Worm (Caenorhabditis elegans) whole organism, late embryonic: Measurements from ENCODE around the gene aakb-1.
A peak's percentile ranks its signal among the peaks of the same experiment; 100 is the strongest.

ENCODE experiments used
- C38D4.7 ChIP-seq: fragments of 200-800 bp; sonication (Bioruptor generic); optimal IDR thresholded peaks from 2 replicates; lab custom pipeline; 2018; ENCODE audit warnings: mild to moderate bottlenecking, missing genetic modification characterization, moderate library complexity, missing compliant biosample characterization
- F13H6.1 ChIP-seq: sonication (generic microtip); optimal IDR thresholded peaks from 2 replicates; lab custom pipeline; 2016; ENCODE audit warnings: missing genetic modification characterization, missing compliant biosample characterization
- T23F11.4 ChIP-seq: fragments of 200-800 bp; sonication (Bioruptor generic); optimal IDR thresholded peaks from 2 replicates; lab custom pipeline; 2018; ENCODE audit warnings: mild to moderate bottlenecking, missing genetic modification characterization, missing compliant biosample characterization
- ama-1 ChIP-seq: fragments of 150-350 bp; optimal IDR thresholded peaks from 2 replicates; lab custom pipeline; 2014
- ceh-14 ChIP-seq: sonication (generic microtip); optimal IDR thresholded peaks from 2 replicates; lab custom pipeline; 2016; ENCODE audit warnings: missing genotype, missing genetic modification characterization, missing compliant biosample characterization
- ceh-19 ChIP-seq: fragments of 200-800 bp; sonication (Bioruptor generic); optimal IDR thresholded peaks from 2 replicates; lab custom pipeline; 2018; ENCODE audit warnings: mild to moderate bottlenecking, missing genetic modification characterization, missing compliant biosample characterization
- ceh-2 ChIP-seq: sonication (generic microtip); optimal IDR thresholded peaks from 2 replicates; lab custom pipeline; 2016; ENCODE audit warnings: missing genotype, missing genetic modification characterization, missing compliant biosample characterization
- ceh-22 ChIP-seq: sonication (generic microtip); optimal IDR thresholded peaks from 2 replicates; lab custom pipeline; 2017; ENCODE audit warnings: missing biosample characterization, missing genetic modification characterization
- ceh-45 ChIP-seq: fragments of 200-800 bp; sonication (Bioruptor generic); IDR thresholded peaks from 2 replicates; pipeline ENCODE4 v1.3.6; 2022; ENCODE audit warnings: missing genetic modification reagents, missing genetic modification characterization, missing compliant biosample characterization
- ceh-48 ChIP-seq: sonication (generic microtip); optimal IDR thresholded peaks from 2 replicates; lab custom pipeline; 2016; ENCODE audit warnings: missing genetic modification characterization, inconsistent platforms, missing compliant biosample characterization
- ceh-6 ChIP-seq: fragments of 200-800 bp; sonication (Bioruptor generic); optimal IDR thresholded peaks from 2 replicates; lab custom pipeline; 2018; ENCODE audit warnings: mild to moderate bottlenecking, missing genetic modification characterization, missing compliant biosample characterization
- ceh-9 ChIP-seq: sonication (generic microtip); optimal IDR thresholded peaks from 2 replicates; lab custom pipeline; 2016; ENCODE audit warnings: mild to moderate bottlenecking, missing genetic modification characterization, inconsistent platforms, missing compliant biosample characterization
- dve-1 ChIP-seq: sonication (generic microtip); optimal IDR thresholded peaks from 2 replicates; lab custom pipeline; 2017; ENCODE audit warnings: antibody characterized with exemption, mild to moderate bottlenecking, missing genetic modification characterization, missing compliant biosample characterization
- elt-2 ChIP-seq: sonication (generic microtip); optimal IDR thresholded peaks from 2 replicates; lab custom pipeline; 2016; ENCODE audit warnings: missing genetic modification reagents, missing genetic modification characterization, missing compliant biosample characterization
- elt-4 ChIP-seq: sonication (generic microtip); optimal IDR thresholded peaks from 2 replicates; lab custom pipeline; 2016; ENCODE audit warnings: missing genetic modification characterization, missing compliant biosample characterization
- ets-4 ChIP-seq: sonication (generic microtip); optimal IDR thresholded peaks from 2 replicates; lab custom pipeline; 2016; ENCODE audit warnings: missing genetic modification characterization, missing compliant biosample characterization
- fax-1 ChIP-seq: sonication (generic microtip); optimal IDR thresholded peaks from 2 replicates; lab custom pipeline; 2016; ENCODE audit warnings: missing genotype, missing genetic modification characterization, missing compliant biosample characterization
- hlh-30 ChIP-seq: sonication (generic microtip); optimal IDR thresholded peaks from 2 replicates; lab custom pipeline; 2017; ENCODE audit warnings: antibody characterized with exemption, missing genetic modification characterization, missing compliant biosample characterization; ENCODE audit not compliant: insufficient read depth
- hlh-6 ChIP-seq: sonication (generic microtip); optimal IDR thresholded peaks from 2 replicates; lab custom pipeline; 2016; ENCODE audit warnings: missing genotype, missing genetic modification characterization, missing compliant biosample characterization
- lin-11 ChIP-seq: fragments of 200-800 bp; sonication (Bioruptor generic); optimal IDR thresholded peaks from 2 replicates; lab custom pipeline; 2018; ENCODE audit warnings: mild to moderate bottlenecking, missing genetic modification characterization, missing compliant biosample characterization
- madf-2 ChIP-seq: sonication (generic microtip); optimal IDR thresholded peaks from 2 replicates; lab custom pipeline; 2017; ENCODE audit warnings: missing genetic modification characterization, missing compliant biosample characterization
- nfya-1 ChIP-seq: sonication (generic microtip); optimal IDR thresholded peaks from 2 replicates; lab custom pipeline; 2017; ENCODE audit warnings: missing genetic modification characterization, mild to moderate bottlenecking, missing compliant biosample characterization, antibody characterized with exemption, moderate library complexity
- odd-2 ChIP-seq: sonication (generic microtip); optimal IDR thresholded peaks from 2 replicates; lab custom pipeline; 2017; ENCODE audit warnings: antibody characterized with exemption, mild to moderate bottlenecking, missing genetic modification characterization, missing compliant biosample characterization
- pag-3 ChIP-seq: sonication (generic microtip); optimal IDR thresholded peaks from 2 replicates; lab custom pipeline; 2016; ENCODE audit warnings: missing compliant biosample characterization, missing genetic modification characterization, borderline replicate concordance
- pha-2 ChIP-seq: sonication (generic microtip); optimal IDR thresholded peaks from 2 replicates; lab custom pipeline; 2017; ENCODE audit warnings: mild to moderate bottlenecking, missing genetic modification characterization, missing compliant biosample characterization
- pha-4 ChIP-seq: fragments of 150-350 bp; optimal IDR thresholded peaks from 2 replicates; lab custom pipeline; 2018; ENCODE audit warnings: missing biosample characterization, missing genetic modification reagents, missing genetic modification characterization
- pqm-1 ChIP-seq: sonication (generic microtip); optimal IDR thresholded peaks from 2 replicates; lab custom pipeline; 2016; ENCODE audit warnings: missing genetic modification characterization, missing compliant biosample characterization
- pros-1 ChIP-seq: fragments of 150-350 bp; optimal IDR thresholded peaks from 2 replicates; lab custom pipeline; 2014; ENCODE audit warnings: missing biosample characterization, missing genetic modification reagents, missing genetic modification characterization
- ref-2 ChIP-seq: sonication (generic microtip); optimal IDR thresholded peaks from 2 replicates; lab custom pipeline; 2016; ENCODE audit warnings: missing genetic modification characterization, missing compliant biosample characterization
- rnt-1 ChIP-seq: sonication (generic microtip); optimal IDR thresholded peaks from 2 replicates; lab custom pipeline; 2016; ENCODE audit warnings: missing genetic modification characterization, missing compliant biosample characterization
- sdc-2 ChIP-seq: sonication (generic microtip); optimal IDR thresholded peaks from 2 replicates; lab custom pipeline; 2016; ENCODE audit warnings: missing genotype, missing genetic modification characterization, missing compliant biosample characterization
- sox-2 ChIP-seq: fragments of 200-800 bp; sonication (Bioruptor generic); IDR thresholded peaks from 2 replicates; pipeline ENCODE4 v1.3.6; 2022; ENCODE audit warnings: missing genetic modification reagents, missing genetic modification characterization, missing compliant biosample characterization
- sox-4 ChIP-seq: sonication (generic microtip); optimal IDR thresholded peaks from 2 replicates; lab custom pipeline; 2017; ENCODE audit warnings: mild to moderate bottlenecking, missing genetic modification characterization, inconsistent platforms, missing compliant biosample characterization
- tbx-7 ChIP-seq: sonication (generic microtip); optimal IDR thresholded peaks from 2 replicates; lab custom pipeline; 2016; ENCODE audit warnings: missing genotype, missing genetic modification characterization, missing compliant biosample characterization
- ttx-3 ChIP-seq: sonication (generic microtip); optimal IDR thresholded peaks from 2 replicates; lab custom pipeline; 2016; ENCODE audit warnings: missing genetic modification reagents, missing genetic modification characterization, missing compliant biosample characterization
- unc-42 ChIP-seq: sonication (generic microtip); optimal IDR thresholded peaks from 2 replicates; lab custom pipeline; 2016; ENCODE audit warnings: missing genotype, missing genetic modification characterization, missing compliant biosample characterization
- unc-55 ChIP-seq: sonication (generic microtip); optimal IDR thresholded peaks from 2 replicates; lab custom pipeline; 2017; ENCODE audit warnings: missing biosample characterization, missing genetic modification reagents, missing genetic modification characterization
- unc-86 ChIP-seq: sonication (generic microtip); optimal IDR thresholded peaks from 2 replicates; lab custom pipeline; 2016; ENCODE audit warnings: missing genetic modification characterization, missing compliant biosample characterization
- ztf-16 ChIP-seq: sonication (generic microtip); optimal IDR thresholded peaks from 2 replicates; lab custom pipeline; 2017; ENCODE audit warnings: missing genetic modification characterization, missing compliant biosample characterization

aakb-1 gene

DNA sequence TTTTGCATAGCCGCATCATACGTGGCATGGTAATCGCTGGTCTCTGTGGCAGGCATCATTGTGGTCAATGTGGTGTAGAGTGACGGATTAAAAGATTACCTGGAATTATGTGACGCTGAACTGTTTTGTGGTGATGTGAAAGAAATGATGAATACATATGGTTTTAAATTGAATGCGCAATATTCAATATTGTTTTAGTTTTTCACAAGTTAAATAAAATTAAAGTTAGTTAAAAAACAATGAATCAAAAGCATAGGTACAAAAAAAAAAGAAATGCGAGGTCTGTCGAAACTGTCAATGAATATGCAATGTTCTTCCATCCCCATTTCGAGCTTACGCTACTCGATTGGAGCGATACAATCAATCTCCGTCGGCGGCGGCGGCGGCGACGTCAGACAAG lies 43.7 kb upstream of the aakb-1 start, which contains the start of gene K02D3.2:
TSS of gene K02D3.2 (minus strand) at position 101 of the 400 bp plus-strand sequence.
- no peak for TF ChIP-seq nfya-1 (tag; lab: Kevin White, UChicago)
- TF ChIP-seq pros-1: no peak
- no peak for TF ChIP-seq pha-2 (tag; lab: Kevin White, UChicago)
- TF ChIP-seq sdc-2 (tag; lab: Kevin White, UChicago): no peak
- TF ChIP-seq fax-1 (tag; lab: Kevin White, UChicago): no peak
- no peak for TF ChIP-seq odd-2 (tag; lab: Kevin White, UChicago)
- TF ChIP-seq unc-42 (tag; lab: Kevin White, UChicago): no peak
- TF ChIP-seq ztf-16: no peak
- TF ChIP-seq hlh-30 (tag; lab: Kevin White, UChicago): no peak
- no peak for TF ChIP-seq ama-1
- no peak for TF ChIP-seq ceh-22 (tag; lab: Kevin White, UChicago)
- TF ChIP-seq C38D4.7 (GFP tag; lab: Kevin White, UChicago): no peak
- TF ChIP-seq pqm-1 (tag; lab: Kevin White, UChicago): no peak
- TF ChIP-seq ref-2 (tag; lab: Kevin White, UChicago): no peak
- TF ChIP-seq ttx-3: no peak

DNA sequence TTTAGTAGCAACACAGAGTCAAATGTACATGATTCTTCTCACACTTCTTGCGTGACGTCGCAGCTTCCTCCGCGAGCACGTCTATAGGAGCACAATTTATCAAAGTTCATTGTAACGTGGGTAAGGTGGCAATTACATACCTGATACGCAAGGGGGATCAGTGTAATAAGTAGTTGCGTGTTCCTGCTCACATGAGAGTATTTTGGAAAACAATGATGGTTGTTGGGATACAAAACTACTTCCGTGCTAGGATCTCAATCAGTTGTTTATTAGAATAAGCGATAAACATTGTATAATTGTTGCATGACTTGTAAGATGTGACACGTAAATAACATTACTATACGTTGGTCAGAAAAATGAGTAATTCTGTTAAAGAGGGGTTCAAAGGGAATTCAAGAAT lies 42.6 kb upstream of the aakb-1 start:
- no peak for TF ChIP-seq unc-42 (tag; lab: Kevin White, UChicago)
- TF ChIP-seq, all 69 proteins: peak for 0

DNA sequence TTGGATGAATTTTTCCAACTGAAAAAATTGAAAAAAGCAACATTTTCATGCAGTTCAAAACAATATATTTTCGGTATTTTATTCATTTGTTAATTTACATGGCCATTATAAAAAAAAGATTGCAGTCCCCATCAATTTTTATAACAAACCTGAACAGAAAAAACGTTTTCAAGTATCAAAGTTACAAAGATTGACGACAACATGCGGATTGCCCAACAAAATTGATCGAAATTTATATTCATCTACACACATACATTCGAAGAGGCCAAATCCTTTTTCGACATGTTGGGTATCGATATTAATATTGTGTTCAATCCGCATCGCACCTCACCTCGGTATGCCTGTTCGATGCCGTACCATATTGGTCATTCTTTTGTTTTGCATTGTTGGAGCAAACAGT lies 41.7 kb upstream of the aakb-1 start, which contains the start of gene K11E4.1:
TSS of gene K11E4.1 (plus strand) at position 301 of the 400 bp plus-strand sequence.
- TF ChIP-seq ttx-3: no peak
- TF ChIP-seq ceh-2: no peak
- TF ChIP-seq ama-1: no peak
- TF ChIP-seq pag-3 (tag; lab: Kevin White, UChicago): no peak
- no peak for TF ChIP-seq pha-4 (tag; lab: Kevin White, UChicago)
- TF ChIP-seq odd-2 (tag; lab: Kevin White, UChicago): no peak
- TF ChIP-seq fax-1 (tag; lab: Kevin White, UChicago): no peak

DNA sequence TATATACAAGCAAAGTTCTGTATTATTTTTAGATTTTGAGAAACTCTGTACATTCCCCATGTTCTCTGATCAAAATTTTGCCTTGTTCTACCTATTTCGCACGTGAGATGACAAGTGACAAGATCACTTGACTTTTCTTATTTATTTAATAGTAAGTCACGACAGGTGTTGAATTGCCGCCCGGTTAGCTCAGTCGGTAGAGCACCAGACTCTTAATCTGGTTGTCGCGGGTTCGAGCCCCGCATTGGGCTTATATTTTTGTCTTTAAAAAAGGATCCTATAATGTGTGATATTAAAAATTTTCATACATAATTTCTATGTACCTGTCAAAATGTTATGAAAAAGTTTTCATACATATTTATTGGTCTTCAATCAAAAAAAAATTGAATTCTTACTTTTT lies 40.9 kb upstream of the aakb-1 start:
- no peak for TF ChIP-seq unc-55 (GFP tag; lab: Kevin White, UChicago)
- no peak for TF ChIP-seq sox-2
- no peak for TF ChIP-seq madf-2
- TF ChIP-seq ets-4 (tag; lab: Kevin White, UChicago): no peak
- TF ChIP-seq hlh-6 (tag; lab: Kevin White, UChicago): no peak
- TF ChIP-seq elt-4 (tag; lab: Kevin White, UChicago): no peak
- no peak for TF ChIP-seq tbx-7 (tag; lab: Kevin White, UChicago)
- TF ChIP-seq odd-2 (tag; lab: Kevin White, UChicago): no peak
- TF ChIP-seq unc-86 (tag; lab: Kevin White, UChicago): no peak
- TF ChIP-seq ceh-19: no peak
- no peak for TF ChIP-seq ceh-48
- no peak for TF ChIP-seq elt-2 (tag; lab: Kevin White, UChicago)
- TF ChIP-seq ceh-14 (tag; lab: Kevin White, UChicago): no peak
- TF ChIP-seq unc-42 (tag; lab: Kevin White, UChicago): no peak
- TF ChIP-seq ttx-3: no peak
- no peak for TF ChIP-seq ceh-6 (GFP tag; lab: Kevin White, UChicago)
- TF ChIP-seq ceh-2: no peak

DNA sequence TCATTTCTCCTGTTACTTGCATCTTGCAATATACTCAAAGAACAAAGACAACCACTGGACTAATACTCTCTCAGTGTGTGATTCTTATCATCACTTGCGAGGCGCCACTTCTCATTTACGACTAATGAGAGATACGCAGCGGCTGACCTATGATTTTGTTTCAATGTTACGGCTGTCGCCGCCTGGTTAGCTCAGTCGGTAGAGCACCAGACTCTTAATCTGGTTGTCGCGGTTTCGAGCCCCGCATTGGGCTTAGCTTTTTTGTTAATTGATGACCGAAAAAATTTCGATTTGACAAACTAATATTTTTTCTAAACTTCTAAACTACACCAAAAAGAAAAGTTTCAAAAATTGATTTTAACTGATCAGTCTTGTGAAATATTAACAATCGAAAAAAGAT lies 39.3 kb upstream of the aakb-1 start:
- TF ChIP-seq rnt-1 (tag; lab: Kevin White, UChicago) (peak; percentile 11), sox-4 (tag; lab: Kevin White, UChicago) (peak; percentile 26), ceh-45 (GFP tag; lab: Robert Waterston, UW) (0 out of 2 replicates have a peak, but pooled peaks have one; percentile 16), ceh-22 (tag; lab: Kevin White, UChicago) (no peak), elt-4 (tag; lab: Kevin White, UChicago) (no peak), lin-11 (tag; lab: Kevin White, UChicago) (no peak), sdc-2 (tag; lab: Kevin White, UChicago) (peak; percentile 71), elt-2 (tag; lab: Kevin White, UChicago) (peak; percentile 41), F13H6.1 (tag; lab: Kevin White, UChicago) (no peak), T23F11.4 (GFP tag; lab: Kevin White, UChicago) (no peak), nfya-1 (tag; lab: Kevin White, UChicago) (no peak), dve-1 (peak; percentile 59), pros-1 (no peak), ceh-9 (tag; lab: Kevin White, UChicago) (no peak)
